Fruit fly (Drosophila melanogaster) whole organism, embryonic: ENCODE data around the gene Cyt-c1L.

Experiments used
- Asciz ChIP-seq: fragments of 200-800 bp; sonication (Bioruptor generic); optimal IDR thresholded peaks from 2 replicates; lab custom pipeline; 2017; ENCODE audit warnings: missing biosample characterization, mild to moderate bottlenecking, missing genetic modification characterization, missing genetic modification reagents
- CG10209 ChIP-seq: fragments of 200-800 bp; sonication (Bioruptor generic); optimal IDR thresholded peaks from 3 replicates; lab custom pipeline; 2017; ENCODE audit warnings: missing biosample characterization, mild to moderate bottlenecking, missing genetic modification characterization, missing genetic modification reagents
- CG1024 ChIP-seq: fragments of 200-800 bp; sonication (Bioruptor generic); IDR thresholded peaks from 2 replicates; pipeline ENCODE4 v1.3.6; 2022; ENCODE audit warnings: missing biosample characterization, missing genetic modification characterization
- CG10267 ChIP-seq: fragments of 200-800 bp; sonication (Bioruptor generic); optimal IDR thresholded peaks from 2 replicates; lab custom pipeline; 2018; ENCODE audit warnings: missing biosample characterization, mild to moderate bottlenecking, missing genetic modification characterization, moderate library complexity
- CG10565 ChIP-seq: fragments of 200-800 bp; sonication (Bioruptor generic); optimal IDR thresholded peaks from 3 replicates; lab custom pipeline; 2016; ENCODE audit warnings: missing biosample characterization, mild to moderate bottlenecking, missing genetic modification characterization
- CG10654 ChIP-seq: fragments of 200-800 bp; sonication (Bioruptor generic); optimal IDR thresholded peaks from 2 replicates; lab custom pipeline; 2016; ENCODE audit warnings: missing biosample characterization, missing genetic modification characterization
- CG11085 ChIP-seq: fragments of 200-800 bp; sonication (Bioruptor generic); IDR thresholded peaks from 2 replicates; pipeline ENCODE4 v1.3.6; 2022; ENCODE audit warnings: missing biosample characterization, missing genetic modification characterization
- CG11456 ChIP-seq: fragments of 200-800 bp; sonication (Bioruptor generic); IDR thresholded peaks from 3 replicates; pipeline ENCODE4 v1.3.6; 2022; ENCODE audit warnings: missing biosample characterization, missing genetic modification characterization
- CG14667 ChIP-seq: fragments of 200-800 bp; sonication (Bioruptor generic); IDR thresholded peaks from 2 replicates; pipeline ENCODE4 v1.3.6; 2022; ENCODE audit warnings: missing biosample characterization, missing genetic modification characterization
- CG16815 ChIP-seq: fragments of 200-800 bp; sonication (Bioruptor generic); optimal IDR thresholded peaks from 3 replicates; lab custom pipeline; 2017; ENCODE audit warnings: missing biosample characterization, mild to moderate bottlenecking, missing genetic modification characterization
- CG33557 ChIP-seq: fragments of 200-800 bp; sonication (Bioruptor generic); optimal IDR thresholded peaks from 2 replicates; lab custom pipeline; 2019; ENCODE audit warnings: missing biosample characterization, mild to moderate bottlenecking, missing genetic modification characterization, moderate library complexity
- CG42726 ChIP-seq: fragments of 200-800 bp; sonication (Bioruptor generic); IDR thresholded peaks from 2 replicates; pipeline ENCODE4 v1.3.6; 2022; ENCODE audit warnings: missing biosample characterization, missing genetic modification characterization; ENCODE audit not compliant: partially characterized antibody
- CG4282 ChIP-seq: fragments of 200-800 bp; sonication (Bioruptor generic); optimal IDR thresholded peaks from 2 replicates; lab custom pipeline; 2016; ENCODE audit warnings: missing biosample characterization, missing genetic modification characterization
- CG4360 ChIP-seq: fragments of 200-800 bp; sonication (Bioruptor generic); IDR thresholded peaks from 2 replicates; pipeline ENCODE4 v1.3.6; 2022; ENCODE audit warnings: missing biosample characterization, missing genetic modification characterization
- CG4707 ChIP-seq: fragments of 200-800 bp; sonication (Bioruptor generic); optimal IDR thresholded peaks from 2 replicates; lab custom pipeline; 2018; ENCODE audit warnings: missing biosample characterization, mild to moderate bottlenecking, missing genetic modification characterization, moderate library complexity
- CG7786 ChIP-seq: fragments of 200-800 bp; sonication (Bioruptor generic); optimal IDR thresholded peaks from 2 replicates; lab custom pipeline; 2016; ENCODE audit warnings: missing biosample characterization, missing genetic modification characterization
- CG8089 ChIP-seq: fragments of 200-800 bp; sonication (Bioruptor generic); optimal IDR thresholded peaks from 3 replicates; lab custom pipeline; 2016; ENCODE audit warnings: missing biosample characterization, missing genetic modification characterization
- CG8359 ChIP-seq: fragments of 200-800 bp; sonication (Bioruptor generic); optimal IDR thresholded peaks from 2 replicates; lab custom pipeline; 2017; ENCODE audit warnings: missing biosample characterization, mild to moderate bottlenecking, missing genetic modification characterization, borderline replicate concordance
- CG8944 ChIP-seq: fragments of 200-800 bp; sonication (Bioruptor generic); optimal IDR thresholded peaks from 3 replicates; lab custom pipeline; 2016; ENCODE audit warnings: missing biosample characterization, missing genetic modification characterization
- CrebB ChIP-seq: fragments of 200-800 bp; sonication (Bioruptor generic); optimal IDR thresholded peaks from 3 replicates; lab custom pipeline; 2018; ENCODE audit warnings: missing biosample characterization, mild to moderate bottlenecking, missing genetic modification characterization
- Dip3 ChIP-seq: fragments of 200-800 bp; sonication (Bioruptor generic); optimal IDR thresholded peaks from 3 replicates; lab custom pipeline; 2016; ENCODE audit warnings: missing biosample characterization, missing genetic modification characterization
- Dll ChIP-seq: fragments of 200-800 bp; sonication (Bioruptor generic); IDR thresholded peaks from 4 replicates; pipeline ENCODE4 v1.3.6; 2022; ENCODE audit warnings: missing biosample characterization, missing genetic modification characterization; ENCODE audit not compliant: partially characterized antibody
- Gsc ChIP-seq: fragments of 200-800 bp; sonication (Bioruptor generic); IDR thresholded peaks from 2 replicates; pipeline ENCODE4 v1.3.6; 2022; ENCODE audit warnings: missing biosample characterization, missing genetic modification characterization
- HLHmδ ChIP-seq: fragments of 200-800 bp; sonication (Bioruptor generic); optimal IDR thresholded peaks from 2 replicates; lab custom pipeline; 2018; ENCODE audit warnings: missing biosample characterization, mild to moderate bottlenecking, missing genetic modification characterization, moderate library complexity
- HmgZ ChIP-seq: fragments of 200-800 bp; sonication (Bioruptor generic); optimal IDR thresholded peaks from 2 replicates; lab custom pipeline; 2018; ENCODE audit warnings: missing biosample characterization, mild to moderate bottlenecking, missing genetic modification characterization
- Hmx ChIP-seq: fragments of 200-800 bp; sonication (Bioruptor generic); optimal IDR thresholded peaks from 2 replicates; lab custom pipeline; 2016; ENCODE audit warnings: missing biosample characterization, missing genetic modification characterization
- MESR4 ChIP-seq: fragments of 200-800 bp; sonication (Bioruptor generic); optimal IDR thresholded peaks from 2 replicates; lab custom pipeline; 2018; ENCODE audit warnings: missing biosample characterization, mild to moderate bottlenecking, missing genetic modification characterization, moderate library complexity
- Nf-YC ChIP-seq: fragments of 200-800 bp; optimal IDR thresholded peaks from 3 replicates; lab custom pipeline; 2019; ENCODE audit warnings: missing biosample characterization, mild to moderate bottlenecking, missing genetic modification characterization, moderate library complexity
- Ptx1 ChIP-seq: fragments of 200-800 bp; sonication (Bioruptor generic); IDR thresholded peaks from 2 replicates; pipeline ENCODE4 v1.3.6; 2022; ENCODE audit warnings: missing biosample characterization, missing genetic modification characterization
- bbx ChIP-seq: fragments of 200-800 bp; sonication (Bioruptor generic); IDR thresholded peaks from 2 replicates; pipeline ENCODE4 v1.3.6; 2022; ENCODE audit warnings: missing biosample characterization, missing genetic modification characterization; ENCODE audit not compliant: partially characterized antibody
- cato ChIP-seq: fragments of 200-800 bp; sonication (Bioruptor generic); optimal IDR thresholded peaks from 2 replicates; lab custom pipeline; 2016; ENCODE audit warnings: missing biosample characterization, missing genetic modification characterization, borderline replicate concordance
- cwo ChIP-seq: fragments of 200-800 bp; sonication (Bioruptor generic); optimal IDR thresholded peaks from 3 replicates; lab custom pipeline; 2017; ENCODE audit warnings: missing biosample characterization, missing genetic modification characterization, mild to moderate bottlenecking, moderate library complexity, missing genetic modification reagents
- da ChIP-seq: fragments of 200-800 bp; sonication (Bioruptor generic); optimal IDR thresholded peaks from 2 replicates; lab custom pipeline; 2016; ENCODE audit warnings: missing biosample characterization, missing genetic modification characterization
- exex ChIP-seq: fragments of 200-800 bp; sonication (Bioruptor generic); optimal IDR thresholded peaks from 4 replicates; lab custom pipeline; 2018; ENCODE audit warnings: missing biosample characterization, mild to moderate bottlenecking, missing genetic modification characterization, moderate library complexity
- hb ChIP-seq: fragments of 200-800 bp; sonication (Bioruptor generic); IDR thresholded peaks from 3 replicates; pipeline ENCODE4 v1.3.6; 2022; ENCODE audit warnings: missing biosample characterization, missing genetic modification characterization; ENCODE audit not compliant: partially characterized antibody
- klu ChIP-seq: fragments of 200-800 bp; sonication (Bioruptor generic); IDR thresholded peaks from 2 replicates; pipeline ENCODE4 v1.3.6; 2022; ENCODE audit warnings: missing biosample characterization, missing genetic modification characterization
- knrl ChIP-seq: fragments of 200-800 bp; sonication (Bioruptor generic); IDR thresholded peaks from 3 replicates; pipeline ENCODE4 v1.3.6; 2022; ENCODE audit warnings: missing biosample characterization, missing genetic modification characterization; ENCODE audit not compliant: partially characterized antibody
- nerfin-1 ChIP-seq: fragments of 200-800 bp; sonication (Bioruptor generic); optimal IDR thresholded peaks from 3 replicates; lab custom pipeline; 2019; ENCODE audit warnings: missing biosample characterization, mild to moderate bottlenecking, missing genetic modification characterization, moderate library complexity
- nom ChIP-seq: fragments of 200-800 bp; sonication (Bioruptor generic); optimal IDR thresholded peaks from 2 replicates; lab custom pipeline; 2017; ENCODE audit warnings: missing biosample characterization, missing genetic modification characterization, mild to moderate bottlenecking, moderate library complexity, missing genetic modification reagents
- pfk ChIP-seq: fragments of 200-800 bp; sonication (Bioruptor generic); optimal IDR thresholded peaks from 2 replicates; lab custom pipeline; 2018; ENCODE audit warnings: missing biosample characterization, mild to moderate bottlenecking, missing genetic modification characterization, moderate library complexity
- pros ChIP-seq: fragments of 200-800 bp; sonication (Bioruptor generic); optimal IDR thresholded peaks from 3 replicates; lab custom pipeline; 2019; ENCODE audit warnings: missing biosample characterization, mild to moderate bottlenecking, missing genetic modification characterization, moderate library complexity
- sd ChIP-seq: fragments of 200-800 bp; sonication (Bioruptor generic); optimal IDR thresholded peaks from 3 replicates; lab custom pipeline; 2018; ENCODE audit warnings: missing biosample characterization, mild to moderate bottlenecking, missing genetic modification characterization, moderate library complexity
- sens ChIP-seq: fragments of 200-800 bp; sonication (Bioruptor generic); peaks from one replicate; lab custom pipeline; 2016; ENCODE audit warnings: missing biosample characterization, missing genetic modification characterization
- sna ChIP-seq: fragments of 200-800 bp; sonication (Bioruptor generic); IDR thresholded peaks from 2 replicates; pipeline ENCODE4 v1.3.6; 2022; ENCODE audit warnings: missing biosample characterization, missing genetic modification characterization; ENCODE audit not compliant: partially characterized antibody
- tup ChIP-seq: fragments of 200-800 bp; sonication (Bioruptor generic); optimal IDR thresholded peaks from 2 replicates; lab custom pipeline; 2016; ENCODE audit warnings: missing biosample characterization, mild to moderate bottlenecking, missing genetic modification characterization, moderate library complexity
- vfl ChIP-seq: fragments of 200-800 bp; sonication (Bioruptor generic); optimal IDR thresholded peaks from 2 replicates; lab custom pipeline; 2016; ENCODE audit warnings: missing biosample characterization, missing genetic modification characterization
- wdn ChIP-seq: fragments of 200-800 bp; sonication (Bioruptor generic); IDR thresholded peaks from 2 replicates; pipeline ENCODE4 v1.3.6; 2022; ENCODE audit warnings: missing biosample characterization, missing genetic modification characterization
- wor ChIP-seq: fragments of 200-800 bp; sonication (Bioruptor generic); IDR thresholded peaks from 2 replicates; pipeline ENCODE4 v1.3.6; 2022; ENCODE audit warnings: missing biosample characterization, missing genetic modification characterization

The Cyt-c1L gene

dm6 chr3R:29222891-29223842, 19.2 kb upstream of the Cyt-c1L start, which contains the start of the genes Cisd2 and Brd8 (continued):
- TF ChIP-seq MESR4 (GFP tag; lab: Kevin White, UChicago) = peak; percentile 78
- TF ChIP-seq Dip3 = no peak
- no peak for TF ChIP-seq CG4707 (GFP tag; lab: Kevin White, UChicago)
- TF ChIP-seq CG16815 (GFP tag; lab: Kevin White, UChicago) = no peak
- no peak for TF ChIP-seq CG11456 (GFP tag; lab: Robert Waterston, UW)
- TF ChIP-seq nom = no peak
- TF ChIP-seq wdn = no peak
- peak; percentile 88 for TF ChIP-seq knrl
- no peak for TF ChIP-seq CG8359 (GFP tag; lab: Kevin White, UChicago)
- peak; percentile 81 for TF ChIP-seq nerfin-1 (tag; lab: Kevin White, UChicago)
- TF ChIP-seq tup (GFP tag; lab: Kevin White, UChicago) = no peak
- peak; percentile 28 for TF ChIP-seq Nf-YC (tag; lab: Kevin White, UChicago)
- no peak for TF ChIP-seq exex (tag; lab: Kevin White, UChicago)
- TF ChIP-seq klu (GFP tag; lab: Robert Waterston, UW) = no peak
- no peak for TF ChIP-seq vfl
- TF ChIP-seq CG10267 (tag; lab: Kevin White, UChicago) = peak; percentile 38
- no peak for TF ChIP-seq CG10565
- TF ChIP-seq wor = no peak
- TF ChIP-seq CG14667 (GFP tag; lab: Robert Waterston, UW) = no peak
- no peak for TF ChIP-seq CG7786 (GFP tag; lab: Kevin White, UChicago)
- TF ChIP-seq CG10209 = no peak
- no peak for TF ChIP-seq pros (GFP tag; lab: Kevin White, UChicago)
- no peak for TF ChIP-seq Hmx (GFP tag; lab: Kevin White, UChicago)
- TF ChIP-seq CG8089 (GFP tag; lab: Kevin White, UChicago) = no peak
- TF ChIP-seq sens (GFP tag; lab: Kevin White, UChicago) = no peak
- no peak for TF ChIP-seq CG10654 (GFP tag; lab: Kevin White, UChicago)
- TF ChIP-seq CG4282 = no peak
- TF ChIP-seq bbx (GFP tag; lab: Robert Waterston, UW) = peak; percentile 97
- no peak for TF ChIP-seq Gsc
- TF ChIP-seq CG1024 (GFP tag; lab: Robert Waterston, UW) = no peak
- TF ChIP-seq hb (GFP tag; lab: Robert Waterston, UW) = peak; percentile 96
- no peak for TF ChIP-seq pfk (GFP tag; lab: Kevin White, UChicago)
- no peak for TF ChIP-seq CrebB (tag; lab: Kevin White, UChicago)
- TF ChIP-seq cato (GFP tag; lab: Kevin White, UChicago) = no peak
- peak; percentile 89 for TF ChIP-seq Dll
- TF ChIP-seq CG33557 (GFP tag; lab: Kevin White, UChicago) = no peak
- no peak for TF ChIP-seq cwo (GFP tag; lab: Kevin White, UChicago)
- no peak for TF ChIP-seq da
- TF ChIP-seq Ptx1 (GFP tag; lab: Robert Waterston, UW) = no peak
- TF ChIP-seq sna = peak; percentile 87
- peak; percentile 54 for TF ChIP-seq sd
- no peak for TF ChIP-seq CG8944 (GFP tag; lab: Kevin White, UChicago)
- no peak for TF ChIP-seq HLHmδ
- TF ChIP-seq CG11085 (GFP tag; lab: Robert Waterston, UW) = no peak
- TF ChIP-seq CG42726 (GFP tag; lab: Robert Waterston, UW) = peak; percentile 77; the same call in 1 of the 2 replicates
- TF ChIP-seq CG4360 = no peak
- no peak for TF ChIP-seq Asciz (GFP tag; lab: Kevin White, UChicago)
- TF ChIP-seq HmgZ (tag; lab: Kevin White, UChicago) = peak; percentile 31
